Worm (Caenorhabditis elegans): Measurements from ENCODE around the gene dpy-31.

The dpy-31 gene

DNA sequence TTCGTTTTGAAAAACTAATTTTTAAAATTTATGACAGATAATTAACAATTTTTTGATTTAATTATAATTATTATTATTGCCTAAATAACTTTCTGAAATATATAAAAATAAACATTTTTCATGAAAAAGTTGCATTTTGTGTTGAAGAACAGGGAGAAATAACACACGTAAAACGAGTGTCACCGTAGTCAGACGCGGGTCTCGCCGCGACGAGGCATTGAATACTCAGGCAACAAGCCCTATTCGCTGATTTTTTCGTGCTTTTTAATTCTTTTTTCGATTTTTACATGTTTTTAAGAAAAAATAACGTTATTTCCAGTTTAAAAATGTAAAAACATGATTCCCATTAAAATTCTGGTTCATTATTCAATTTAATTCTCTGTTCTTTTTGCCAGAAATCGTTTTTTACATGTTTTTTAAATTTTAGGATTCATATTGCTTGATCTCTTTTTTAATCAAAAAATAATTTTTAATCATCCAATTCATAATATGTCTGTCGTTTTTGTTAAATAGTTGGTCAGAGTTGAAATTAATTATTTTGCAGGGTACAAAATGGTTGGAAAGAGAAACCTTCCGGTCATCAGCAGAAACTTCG, 6.0 kb downstream of the dpy-31 start, which contains the start of gene rpl-6 (continued):
- TF ChIP-seq F37D6.2 (tag; optimal IDR thresholded peaks at IDR 0.05) (peak; percentile 46), zfp-3 (GFP tag; conservative IDR thresholded peaks at IDR 0.05) (peak; percentile 66; the same call in 1 of the 2 replicates), hlh-30 (tag; optimal IDR thresholded peaks at IDR 0.05; ENCODE audit: insufficient read depth) (peak; percentile 88), pha-4 (GFP tag; IDR thresholded peaks at IDR 0.05) (peak; percentile 24; the same call in 1 of the 2 replicates), pha-4 (tag; optimal IDR thresholded peaks at IDR 0.05) (peak; percentile 86), Y48G9A.11 (GFP tag; IDR thresholded peaks at IDR 0.05) (no peak), lim-7 (GFP tag; IDR thresholded peaks at IDR 0.05) (0 out of 2 replicates have a peak, but pooled peaks have one; percentile 17), madf-5 (GFP tag; IDR thresholded peaks at IDR 0.05) (no peak), zip-11 (GFP tag; IDR thresholded peaks at IDR 0.05) (no peak), rbr-2 (tag; optimal IDR thresholded peaks at IDR 0.05) (peak; percentile 79), T26A8.4 (GFP tag; IDR thresholded peaks at IDR 0.05) (peak; percentile 76), nhr-6 (tag; optimal IDR thresholded peaks at IDR 0.05) (peak; percentile 90), dmd-8 (GFP tag; IDR thresholded peaks at IDR 0.05) (no peak), dmd-6 (GFP tag; IDR thresholded peaks at IDR 0.05) (peak; percentile 60), daf-19 (GFP tag; conservative IDR thresholded peaks at IDR 0.05) (peak; percentile 37; the same call in 1 of the 2 replicates), lin-1 (GFP tag; IDR thresholded peaks at IDR 0.05) (no peak), F44E2.7 (GFP tag; IDR thresholded peaks at IDR 0.05) (no peak), hmg-1.1 (GFP tag; IDR thresholded peaks at IDR 0.05) (peak; percentile 78), tra-1 (GFP tag; IDR thresholded peaks at IDR 0.05) (peak; percentile 20; the same call in 1 of the 2 replicates), unc-39 (tag; optimal IDR thresholded peaks at IDR 0.05) (no peak), skn-1 (tag; optimal IDR thresholded peaks at IDR 0.05) (no peak), snpc-4 (tag; optimal IDR thresholded peaks at IDR 0.05) (peak; percentile 25), spr-1 (tag; optimal IDR thresholded peaks at IDR 0.05) (peak; percentile 56), nhr-76 (tag; optimal IDR thresholded peaks at IDR 0.05) (no peak), madf-9 (GFP tag; conservative IDR thresholded peaks at IDR 0.05) (no peak), nhr-41 (GFP tag; IDR thresholded peaks at IDR 0.05) (no peak), gei-8 (GFP tag; optimal IDR thresholded peaks at IDR 0.05) (peak; percentile 17), zip-2 (tag; optimal IDR thresholded peaks at IDR 0.05) (peak; percentile 38), lin-38 (GFP tag; IDR thresholded peaks at IDR 0.05) (peak; percentile 82), arid-1 (GFP tag; conservative IDR thresholded peaks at IDR 0.05) (peak; percentile 80), nhr-25 (tag; optimal IDR thresholded peaks at IDR 0.05; ENCODE audit: borderline replicate concordance, insufficient read depth) (peak; percentile 62), pqm-1 (tag; optimal IDR thresholded peaks at IDR 0.05) (no peak), nhr-111 (GFP tag; optimal IDR thresholded peaks at IDR 0.05) (no peak), Y75B8A.6 (GFP tag; IDR thresholded peaks at IDR 0.05) (no peak), T20F7.1 (GFP tag; optimal IDR thresholded peaks at IDR 0.05) (peak; percentile 87), fkh-10 (GFP tag; optimal IDR thresholded peaks at IDR 0.05) (peak; percentile 77), ceh-62 (tag; optimal IDR thresholded peaks at IDR 0.05) (no peak), F26F4.8 (GFP tag; conservative IDR thresholded peaks at IDR 0.05) (no peak), lin-29 (GFP tag; IDR thresholded peaks at IDR 0.05) (no peak), lin-39 (tag; optimal IDR thresholded peaks at IDR 0.05) (no peak), zag-1 (tag; optimal IDR thresholded peaks at IDR 0.05) (no peak), fos-1 (tag; optimal IDR thresholded peaks at IDR 0.05) (no peak), mxl-2 (GFP tag; conservative IDR thresholded peaks at IDR 0.05) (no peak), lin-15B (tag; optimal IDR thresholded peaks at IDR 0.05) (no peak), ces-1 (GFP tag; optimal IDR thresholded peaks at IDR 0.05) (no peak), spr-3 (GFP tag; optimal IDR thresholded peaks at IDR 0.05) (no peak), daf-12 (tag; optimal IDR thresholded peaks at IDR 0.05) (no peak), php-3 (GFP tag; IDR thresholded peaks at IDR 0.05) (no peak), ceh-20 (GFP tag; IDR thresholded peaks at IDR 0.05) (peak; percentile 27; the same call in 1 of the 2 replicates), nhr-42 (GFP tag; IDR thresholded peaks at IDR 0.05) (no peak), unc-130 (GFP tag; optimal IDR thresholded peaks at IDR 0.05) (peak; percentile 41)
